Fruit fly (Drosophila melanogaster): ENCODE measurements around the gene Jhbp1.

dm6 chr3R:4973762-4974369 is 8.6 kb downstream of the Jhbp1 start:
- peak; percentile 68 for TF ChIP-seq Eip78C (GFP tag)
- TF ChIP-seq CG34406 (GFP tag; optimal IDR thresholded peaks at IDR 0.05) = no peak

Measured in whole organism, prepupa.